Worm (Caenorhabditis elegans): Measurements from ENCODE around the gene oac-12.

oac-12 gene

ce11 chrV:4357369-4357768 is 25.0 kb upstream of the oac-12 start:
- no peak for TF ChIP-seq dmd-4 (tag; optimal IDR thresholded peaks at IDR 0.05)
- peak; percentile 64 for TF ChIP-seq sem-4 (tag; optimal IDR thresholded peaks at IDR 0.05)
- TF ChIP-seq nhr-129 (tag; optimal IDR thresholded peaks at IDR 0.05) = peak; percentile 13
- peak; percentile 13 for TF ChIP-seq C34F6.9 (tag; optimal IDR thresholded peaks at IDR 0.05)
- peak; percentile 12 for TF ChIP-seq egl-27 (tag; optimal IDR thresholded peaks at IDR 0.05)
- TF ChIP-seq sma-9 (GFP tag; optimal IDR thresholded peaks at IDR 0.05) = peak; percentile 43
- no peak for TF ChIP-seq sma-9 (tag; optimal IDR thresholded peaks at IDR 0.05)
- TF ChIP-seq lin-13 (GFP tag; optimal IDR thresholded peaks at IDR 0.05) = no peak
- peak in 1 of 2 experiments; percentile 20 for TF ChIP-seq lsy-2 (tag; optimal IDR thresholded peaks at IDR 0.05)

ce11 chrV:4356047-4356612 is 23.8 kb upstream of the oac-12 start:
- TF ChIP-seq nhr-6 (tag; optimal IDR thresholded peaks at IDR 0.05) (no peak), blmp-1 (tag; optimal IDR thresholded peaks at IDR 0.05; ENCODE audit: insufficient read depth) (no peak), unc-39 (tag; optimal IDR thresholded peaks at IDR 0.05) (no peak), ztf-11 (tag; optimal IDR thresholded peaks at IDR 0.05) (no peak), nhr-25 (tag; optimal IDR thresholded peaks at IDR 0.05) (no peak)

ce11 chrV:4346799-4347198 is 14.4 kb upstream of the oac-12 start, which contains the start of gene mcm-7:
mcm-7 (plus strand) TSS chrV:4347166.
- TF ChIP-seq lin-11 (tag; optimal IDR thresholded peaks at IDR 0.05) (peak; percentile 65), mdl-1 (tag; optimal IDR thresholded peaks at IDR 0.05) (no peak), ztf-1 (GFP tag; conservative IDR thresholded peaks at IDR 0.05) (no peak), nhr-237 (tag; optimal IDR thresholded peaks at IDR 0.05) (no peak), ztf-11 (tag; optimal IDR thresholded peaks at IDR 0.05) (no peak), C34F6.9 (tag; optimal IDR thresholded peaks at IDR 0.05) (peak; percentile 64), Y55F3AM.14 (GFP tag; optimal IDR thresholded peaks at IDR 0.05) (no peak), F13H6.1 (tag; optimal IDR thresholded peaks at IDR 0.05) (peak; percentile 9), nhr-11 (tag; optimal IDR thresholded peaks at IDR 0.05) (no peak), unc-39 (tag; optimal IDR thresholded peaks at IDR 0.05) (no peak), sma-3 (GFP tag; optimal IDR thresholded peaks at IDR 0.05) (peak; percentile 35), snpc-4 (tag; optimal IDR thresholded peaks at IDR 0.05) (no peak), peb-1 (tag; optimal IDR thresholded peaks at IDR 0.05) (no peak), lsy-2 (tag; optimal IDR thresholded peaks at IDR 0.05) (peak; percentile 24 to 79), elt-1 (tag; optimal IDR thresholded peaks at IDR 0.05) (no peak), elt-3 (tag; optimal IDR thresholded peaks at IDR 0.05) (no peak), nhr-129 (tag; optimal IDR thresholded peaks at IDR 0.05) (peak; percentile 72), gmeb-1 (tag; optimal IDR thresholded peaks at IDR 0.05) (peak; percentile 91), ZK546.5 (tag; optimal IDR thresholded peaks at IDR 0.05) (no peak), lin-39 (tag; optimal IDR thresholded peaks at IDR 0.05) (no peak), nhr-10 (tag; optimal IDR thresholded peaks at IDR 0.05) (no peak), R02D3.7 (tag; optimal IDR thresholded peaks at IDR 0.05) (no peak), ceh-82 (tag; optimal IDR thresholded peaks at IDR 0.05) (no peak), ztf-4 (tag; optimal IDR thresholded peaks at IDR 0.05) (no peak), nhr-23 (tag; optimal IDR thresholded peaks at IDR 0.05) (no peak), zag-1 (tag; optimal IDR thresholded peaks at IDR 0.05) (no peak), ceh-16 (tag; optimal IDR thresholded peaks at IDR 0.05) (no peak), skn-1 (tag; optimal IDR thresholded peaks at IDR 0.05) (no peak), dmd-4 (tag; optimal IDR thresholded peaks at IDR 0.05) (no peak), lin-13 (GFP tag; optimal IDR thresholded peaks at IDR 0.05) (peak; percentile 47), mab-5 (tag; optimal IDR thresholded peaks at IDR 0.05) (no peak), fos-1 (tag; optimal IDR thresholded peaks at IDR 0.05) (no peak), egl-27 (tag; optimal IDR thresholded peaks at IDR 0.05) (no peak), nhr-25 (tag; optimal IDR thresholded peaks at IDR 0.05) (peak; percentile 40), nhr-6 (tag; optimal IDR thresholded peaks at IDR 0.05) (no peak), unc-55 (GFP tag; optimal IDR thresholded peaks at IDR 0.05) (peak; percentile 85), ama-1 (optimal IDR thresholded peaks at IDR 0.05) (peak; percentile 1), sma-9 (GFP tag; optimal IDR thresholded peaks at IDR 0.05) (peak; percentile 21), sma-9 (tag; optimal IDR thresholded peaks at IDR 0.05) (no peak), nhr-77 (tag; optimal IDR thresholded peaks at IDR 0.05) (no peak), aly-2 (tag; optimal IDR thresholded peaks at IDR 0.05) (no peak), crh-2 (tag; optimal IDR thresholded peaks at IDR 0.05) (peak; percentile 73), nhr-12 (tag; optimal IDR thresholded peaks at IDR 0.05) (no peak), mbf-1 (tag; optimal IDR thresholded peaks at IDR 0.05) (no peak), alr-1 (tag; optimal IDR thresholded peaks at IDR 0.05) (no peak), sem-4 (tag; optimal IDR thresholded peaks at IDR 0.05) (no peak), nhr-21 (tag; optimal IDR thresholded peaks at IDR 0.05) (no peak), unc-62 (GFP tag; optimal IDR thresholded peaks at IDR 0.05) (no peak), blmp-1 (tag; optimal IDR thresholded peaks at IDR 0.05; ENCODE audit: insufficient read depth) (no peak)

All from whole organism, L2 larva.